Fruit fly (Drosophila melanogaster) whole organism, embryonic: ENCODE measurements around the gene Nulp1.

Experiments
- Blimp-1 ChIP-seq: fragments of 200-800 bp; sonication (Bioruptor generic); optimal IDR thresholded peaks from 3 replicates; lab custom pipeline; 2018; ENCODE audit warnings: missing biosample characterization, missing genetic modification characterization, mild to moderate bottlenecking, moderate library complexity, missing genetic modification reagents
- CG1024 ChIP-seq: fragments of 200-800 bp; sonication (Bioruptor generic); IDR thresholded peaks from 2 replicates; pipeline ENCODE4 v1.3.6; 2022; ENCODE audit warnings: missing biosample characterization, missing genetic modification characterization
- CG10321 ChIP-seq: fragments of 200-800 bp; sonication (Bioruptor generic); IDR thresholded peaks from 2 replicates; pipeline ENCODE4 v1.3.6; 2022; ENCODE audit warnings: missing biosample characterization, missing genetic modification characterization
- CG11085 ChIP-seq: fragments of 200-800 bp; sonication (Bioruptor generic); IDR thresholded peaks from 2 replicates; pipeline ENCODE4 v1.3.6; 2022; ENCODE audit warnings: missing biosample characterization, missing genetic modification characterization
- CG12219 ChIP-seq: fragments of 200-800 bp; sonication (Bioruptor generic); optimal IDR thresholded peaks from 3 replicates; lab custom pipeline; 2018; ENCODE audit warnings: missing biosample characterization, mild to moderate bottlenecking, missing genetic modification characterization
- CG1233 ChIP-seq: fragments of 200-800 bp; sonication (Bioruptor generic); optimal IDR thresholded peaks from 4 replicates; lab custom pipeline; 2018; ENCODE audit warnings: missing biosample characterization, mild to moderate bottlenecking, missing genetic modification characterization
- CG13287 ChIP-seq: fragments of 200-800 bp; sonication (Bioruptor generic); IDR thresholded peaks from 2 replicates; pipeline ENCODE4 v1.3.6; 2022; ENCODE audit warnings: missing biosample characterization, missing genetic modification characterization; ENCODE audit not compliant: partially characterized antibody
- CG13424 ChIP-seq: fragments of 200-800 bp; sonication (Bioruptor generic); optimal IDR thresholded peaks from 2 replicates; lab custom pipeline; 2019; ENCODE audit warnings: missing biosample characterization, mild to moderate bottlenecking, missing genetic modification characterization, moderate library complexity
- CG13775 ChIP-seq: fragments of 200-800 bp; sonication (Bioruptor generic); optimal IDR thresholded peaks from 3 replicates; lab custom pipeline; 2017; ENCODE audit warnings: missing biosample characterization, mild to moderate bottlenecking, missing genetic modification characterization
- CG13894 ChIP-seq: fragments of 200-800 bp; sonication (Bioruptor generic); optimal IDR thresholded peaks from 3 replicates; lab custom pipeline; 2018; ENCODE audit warnings: missing biosample characterization, mild to moderate bottlenecking, missing genetic modification characterization, moderate library complexity
- CG14710 ChIP-seq: fragments of 200-800 bp; sonication (Bioruptor generic); optimal IDR thresholded peaks from 3 replicates; lab custom pipeline; 2019; ENCODE audit warnings: missing biosample characterization, mild to moderate bottlenecking, missing genetic modification characterization, moderate library complexity
- CG17385 ChIP-seq: fragments of 200-800 bp; sonication (Bioruptor generic); optimal IDR thresholded peaks from 3 replicates; lab custom pipeline; 2018; ENCODE audit warnings: missing biosample characterization, mild to moderate bottlenecking, missing genetic modification characterization
- CG2116 ChIP-seq: fragments of 200-800 bp; sonication (Bioruptor generic); optimal IDR thresholded peaks from 3 replicates; lab custom pipeline; 2018; ENCODE audit warnings: missing biosample characterization, mild to moderate bottlenecking, missing genetic modification characterization
- CG30020 ChIP-seq: fragments of 200-800 bp; optimal IDR thresholded peaks from 2 replicates; lab custom pipeline; 2019; ENCODE audit warnings: missing biosample characterization, mild to moderate bottlenecking, missing genetic modification characterization, moderate library complexity
- CG30431 ChIP-seq: fragments of 200-800 bp; sonication (Bioruptor generic); optimal IDR thresholded peaks from 2 replicates; lab custom pipeline; 2017; ENCODE audit warnings: missing biosample characterization, missing genetic modification characterization
- CG3847 ChIP-seq: fragments of 200-800 bp; sonication (Bioruptor generic); IDR thresholded peaks from 2 replicates; pipeline ENCODE4 v1.3.6; 2022; ENCODE audit warnings: missing biosample characterization, missing genetic modification characterization
- CG43689 ChIP-seq: fragments of 200-800 bp; sonication (Bioruptor generic); IDR thresholded peaks from 2 replicates; pipeline ENCODE4 v1.3.6; 2022; ENCODE audit warnings: missing biosample characterization, missing genetic modification characterization
- CG4424 ChIP-seq: fragments of 200-800 bp; sonication (Bioruptor generic); optimal IDR thresholded peaks from 3 replicates; lab custom pipeline; 2016; ENCODE audit warnings: missing biosample characterization, missing genetic modification characterization
- CG7928 ChIP-seq: fragments of 200-800 bp; sonication (Bioruptor generic); optimal IDR thresholded peaks from 2 replicates; lab custom pipeline; 2017; ENCODE audit warnings: missing biosample characterization, mild to moderate bottlenecking, missing genetic modification characterization
- CG8290 ChIP-seq, 3 experiments: fragments of 200-800 bp; sonication (Bioruptor generic); optimal IDR thresholded peaks; 2 replicates each; lab custom pipeline; 2016 to 2019; ENCODE audit warnings: missing biosample characterization in 3 of 3, missing genetic modification characterization in 3 of 3, mild to moderate bottlenecking in 2 of 3, moderate library complexity in 1 of 3
- CG9876 ChIP-seq: fragments of 200-800 bp; sonication (Bioruptor generic); optimal IDR thresholded peaks from 2 replicates; lab custom pipeline; 2016; ENCODE audit warnings: missing biosample characterization, missing genetic modification characterization
- D ChIP-seq, 2 experiments: fragments of 200-800 bp in 1 of 2; fragments of >200 bp in 1 of 2; sonication (Bioruptor generic) in 1 of 2; optimal IDR thresholded peaks; 2 replicates in 1 of 2; 3 replicates in 1 of 2; lab custom pipeline; 2017; ENCODE audit warnings: mild to moderate bottlenecking in 1 of 2, missing biosample characterization in 1 of 2, missing genetic modification characterization in 1 of 2, missing genetic modification reagents in 1 of 2
- Dfd ChIP-seq, 2 experiments: fragments of >200 bp; optimal IDR thresholded peaks; 2 replicates each; lab custom pipeline; 2017; ENCODE audit warnings: missing biosample characterization in 2 of 2, missing genetic modification characterization in 2 of 2
- Dp ChIP-seq: fragments of 200-800 bp; sonication (Bioruptor generic); optimal IDR thresholded peaks from 2 replicates; lab custom pipeline; 2018; ENCODE audit warnings: missing biosample characterization, mild to moderate bottlenecking, missing genetic modification characterization, moderate library complexity
- Ets97D ChIP-seq: fragments of 200-800 bp; sonication (Bioruptor generic); optimal IDR thresholded peaks from 3 replicates; lab custom pipeline; 2016; ENCODE audit warnings: missing biosample characterization, missing genetic modification characterization
- Gsc ChIP-seq: fragments of 200-800 bp; sonication (Bioruptor generic); IDR thresholded peaks from 2 replicates; pipeline ENCODE4 v1.3.6; 2022; ENCODE audit warnings: missing biosample characterization, missing genetic modification characterization
- Hmx ChIP-seq: fragments of 200-800 bp; sonication (Bioruptor generic); optimal IDR thresholded peaks from 2 replicates; lab custom pipeline; 2016; ENCODE audit warnings: missing biosample characterization, missing genetic modification characterization
- Med ChIP-seq: fragments of 200-800 bp; sonication (Bioruptor generic); peaks from one replicate; lab custom pipeline; 2016; ENCODE audit warnings: missing biosample characterization, missing genetic modification characterization, mild to moderate bottlenecking, inconsistent platforms, moderate library complexity
- Opbp ChIP-seq: fragments of 200-800 bp; sonication (Bioruptor generic); IDR thresholded peaks from 3 replicates; pipeline ENCODE4 v1.3.6; 2022; ENCODE audit warnings: missing biosample characterization, missing genetic modification characterization; ENCODE audit not compliant: partially characterized antibody
- Ravus ChIP-seq: fragments of 200-800 bp; sonication (Bioruptor generic); IDR thresholded peaks from 2 replicates; pipeline ENCODE4 v1.3.6; 2022; ENCODE audit warnings: missing biosample characterization, missing genetic modification characterization
- Sin3A ChIP-seq: fragments of >200 bp; optimal IDR thresholded peaks from 2 replicates; lab custom pipeline; 2018
- Usf ChIP-seq: fragments of 200-800 bp; sonication (Bioruptor generic); optimal IDR thresholded peaks from 2 replicates; lab custom pipeline; 2017; ENCODE audit warnings: missing genotype, missing biosample characterization, missing genetic modification characterization
- corto ChIP-seq: fragments of 200-800 bp; sonication (Bioruptor generic); optimal IDR thresholded peaks from 2 replicates; lab custom pipeline; 2016; ENCODE audit warnings: missing biosample characterization, mild to moderate bottlenecking, missing genetic modification characterization, moderate library complexity
- crol ChIP-seq: fragments of 200-800 bp; sonication (Bioruptor generic); IDR thresholded peaks from 2 replicates; pipeline ENCODE4 v1.3.6; 2022; ENCODE audit warnings: missing biosample characterization, missing genetic modification characterization
- dati ChIP-seq: fragments of 200-800 bp; sonication (Bioruptor generic); IDR thresholded peaks from 2 replicates; pipeline ENCODE4 v1.3.6; 2022; ENCODE audit warnings: missing biosample characterization, missing genetic modification characterization
- fd3F ChIP-seq: fragments of 200-800 bp; sonication (Bioruptor generic); optimal IDR thresholded peaks from 2 replicates; lab custom pipeline; 2018; ENCODE audit warnings: missing biosample characterization, mild to moderate bottlenecking, missing genetic modification characterization, moderate library complexity
- ftz-f1 ChIP-seq: fragments of 200-800 bp; sonication (Bioruptor generic); optimal IDR thresholded peaks from 2 replicates; lab custom pipeline; 2016; ENCODE audit warnings: missing biosample characterization, missing genetic modification characterization
- hbn ChIP-seq: fragments of 200-800 bp; sonication (Bioruptor generic); IDR thresholded peaks from 2 replicates; pipeline ENCODE4 v1.3.6; 2022; ENCODE audit warnings: missing biosample characterization, missing genetic modification characterization; ENCODE audit not compliant: partially characterized antibody
- klu ChIP-seq: fragments of 200-800 bp; sonication (Bioruptor generic); IDR thresholded peaks from 2 replicates; pipeline ENCODE4 v1.3.6; 2022; ENCODE audit warnings: missing biosample characterization, missing genetic modification characterization
- odd ChIP-seq: fragments of 200-800 bp; sonication (Bioruptor generic); optimal IDR thresholded peaks from 2 replicates; lab custom pipeline; 2017; ENCODE audit warnings: missing biosample characterization, mild to moderate bottlenecking, missing genetic modification characterization
- onecut ChIP-seq: fragments of 200-800 bp; sonication (Bioruptor generic); IDR thresholded peaks from 2 replicates; pipeline ENCODE4 v1.3.6; 2022; ENCODE audit warnings: missing biosample characterization, missing genetic modification characterization
- pb ChIP-seq: fragments of 200-800 bp; sonication (Bioruptor generic); optimal IDR thresholded peaks from 3 replicates; lab custom pipeline; 2016; ENCODE audit warnings: missing biosample characterization, missing genetic modification characterization
- pros ChIP-seq: fragments of 200-800 bp; sonication (Bioruptor generic); optimal IDR thresholded peaks from 3 replicates; lab custom pipeline; 2019; ENCODE audit warnings: missing biosample characterization, mild to moderate bottlenecking, missing genetic modification characterization, moderate library complexity
- stwl ChIP-seq: fragments of 200-800 bp; sonication (Bioruptor generic); optimal IDR thresholded peaks from 3 replicates; lab custom pipeline; 2018; ENCODE audit warnings: missing biosample characterization, mild to moderate bottlenecking, missing genetic modification characterization, moderate library complexity
- tgo ChIP-seq: fragments of 200-800 bp; sonication (Bioruptor generic); IDR thresholded peaks from 3 replicates; pipeline ENCODE4 v1.3.6; 2022; ENCODE audit warnings: missing biosample characterization, missing genetic modification characterization
- tna ChIP-seq: fragments of 200-800 bp; sonication (Bioruptor generic); IDR thresholded peaks from 2 replicates; pipeline ENCODE4 v1.3.6; 2022; ENCODE audit warnings: missing biosample characterization, missing genetic modification characterization; ENCODE audit not compliant: partially characterized antibody
- trh ChIP-seq: fragments of 200-800 bp; sonication (Bioruptor generic); optimal IDR thresholded peaks from 2 replicates; lab custom pipeline; 2016; ENCODE audit warnings: missing biosample characterization, missing genetic modification characterization
- tup ChIP-seq: fragments of 200-800 bp; sonication (Bioruptor generic); optimal IDR thresholded peaks from 2 replicates; lab custom pipeline; 2016; ENCODE audit warnings: missing biosample characterization, mild to moderate bottlenecking, missing genetic modification characterization, moderate library complexity
- vfl ChIP-seq: fragments of 200-800 bp; sonication (Bioruptor generic); optimal IDR thresholded peaks from 2 replicates; lab custom pipeline; 2016; ENCODE audit warnings: missing biosample characterization, missing genetic modification characterization
- zf30C ChIP-seq: fragments of 200-800 bp; sonication (Bioruptor generic); optimal IDR thresholded peaks from 3 replicates; lab custom pipeline; 2018; ENCODE audit warnings: missing biosample characterization, mild to moderate bottlenecking, missing genetic modification characterization

The Nulp1 gene

DNA sequence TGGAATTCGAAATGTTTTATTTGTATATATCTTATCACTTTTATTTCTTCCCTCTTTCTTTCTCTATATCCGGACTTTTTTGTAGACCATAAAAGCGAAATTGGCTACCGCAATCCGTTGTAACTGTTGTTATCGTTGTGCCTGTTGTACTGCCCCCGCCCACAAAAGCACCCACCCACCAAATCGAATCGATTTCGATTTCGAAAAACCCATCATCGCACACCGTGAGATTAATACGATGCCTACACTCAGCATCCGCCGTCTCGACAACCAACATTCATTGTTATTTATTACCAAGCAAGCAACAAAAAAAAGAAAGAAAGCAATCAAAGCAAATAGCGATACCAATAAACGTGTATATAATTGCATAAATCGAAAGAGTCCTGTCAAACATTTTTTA lies 2.0 kb upstream of the Nulp1 start:
- TF ChIP-seq CG43689 (GFP tag; lab: Robert Waterston, UW) (no peak), CG13894 (tag; lab: Kevin White, UChicago) (peak; percentile 59), D (optimal IDR thresholded peaks at IDR 0.05; lab: Kevin White, UChicago) (no peak), D (GFP tag; optimal IDR thresholded peaks at IDR 0.05; lab: Kevin White, UChicago) (no peak), onecut (peak; percentile 65), Dfd (GFP tag; optimal IDR thresholded peaks at IDR 0.05; lab: Kevin White, UChicago) (no peak)

dm6 chr3L:8108886-8109285 lies 1.3 kb upstream of the Nulp1 start, which contains the start of gene fan:
Gene fan (plus strand): TSS chr3L:8109132.
- TF ChIP-seq CG7928 (GFP tag; lab: Kevin White, UChicago) (peak; percentile 46), Ets97D (GFP tag; lab: Kevin White, UChicago) (peak; percentile 28), tup (no peak), Gsc (GFP tag; lab: Robert Waterston, UW) (no peak), CG13775 (no peak), CG8290 (GFP tag; optimal IDR thresholded peaks at IDR 0.05; lab: Kevin White, UChicago) (peak; percentile 57), CG8290 (tag; optimal IDR thresholded peaks at IDR 0.05; lab: Kevin White, UChicago) (no peak), Dp (GFP tag; lab: Kevin White, UChicago) (peak; percentile 11), stwl (peak; percentile 89), hbn (GFP tag; lab: Robert Waterston, UW) (no peak), CG11085 (GFP tag; lab: Robert Waterston, UW) (no peak), Hmx (GFP tag; lab: Kevin White, UChicago) (no peak), trh (no peak), CG17385 (GFP tag; lab: Kevin White, UChicago) (no peak), fd3F (no peak), crol (GFP tag; lab: Robert Waterston, UW) (no peak), dati (GFP tag; lab: Robert Waterston, UW) (no peak), CG4424 (GFP tag; lab: Kevin White, UChicago) (no peak), odd (no peak), ftz-f1 (no peak), CG30020 (no peak), pb (GFP tag; lab: Kevin White, UChicago) (no peak), tna (GFP tag; lab: Robert Waterston, UW) (no peak), corto (no peak), CG3847 (no peak), CG13287 (GFP tag; lab: Robert Waterston, UW) (no peak), zf30C (GFP tag; lab: Kevin White, UChicago) (no peak), Ravus (GFP tag; lab: Robert Waterston, UW) (no peak), CG14710 (peak; percentile 99), Blimp-1 (GFP tag; lab: Kevin White, UChicago) (peak; percentile 57), pros (GFP tag; lab: Kevin White, UChicago) (no peak), Opbp (GFP tag; lab: Robert Waterston, UW) (no peak), CG1024 (GFP tag; lab: Robert Waterston, UW) (no peak), tgo (no peak), CG12219 (no peak), CG13424 (tag; lab: Kevin White, UChicago) (no peak), CG10321 (GFP tag; lab: Robert Waterston, UW) (no peak), Med (GFP tag; lab: Kevin White, UChicago) (no peak), klu (GFP tag; lab: Robert Waterston, UW) (no peak), Sin3A (lab: Kevin White, UChicago) (no peak), CG30431 (GFP tag; lab: Kevin White, UChicago) (no peak), CG1233 (GFP tag; lab: Kevin White, UChicago) (no peak), Usf (GFP tag; lab: Kevin White, UChicago) (no peak), CG2116 (GFP tag; lab: Kevin White, UChicago) (peak; percentile 23), CG9876 (GFP tag; lab: Kevin White, UChicago) (no peak), vfl (GFP tag; lab: Kevin White, UChicago) (no peak)
